Worm (Caenorhabditis elegans): Measurements from ENCODE around the gene cku-80.

Gene cku-80

DNA sequence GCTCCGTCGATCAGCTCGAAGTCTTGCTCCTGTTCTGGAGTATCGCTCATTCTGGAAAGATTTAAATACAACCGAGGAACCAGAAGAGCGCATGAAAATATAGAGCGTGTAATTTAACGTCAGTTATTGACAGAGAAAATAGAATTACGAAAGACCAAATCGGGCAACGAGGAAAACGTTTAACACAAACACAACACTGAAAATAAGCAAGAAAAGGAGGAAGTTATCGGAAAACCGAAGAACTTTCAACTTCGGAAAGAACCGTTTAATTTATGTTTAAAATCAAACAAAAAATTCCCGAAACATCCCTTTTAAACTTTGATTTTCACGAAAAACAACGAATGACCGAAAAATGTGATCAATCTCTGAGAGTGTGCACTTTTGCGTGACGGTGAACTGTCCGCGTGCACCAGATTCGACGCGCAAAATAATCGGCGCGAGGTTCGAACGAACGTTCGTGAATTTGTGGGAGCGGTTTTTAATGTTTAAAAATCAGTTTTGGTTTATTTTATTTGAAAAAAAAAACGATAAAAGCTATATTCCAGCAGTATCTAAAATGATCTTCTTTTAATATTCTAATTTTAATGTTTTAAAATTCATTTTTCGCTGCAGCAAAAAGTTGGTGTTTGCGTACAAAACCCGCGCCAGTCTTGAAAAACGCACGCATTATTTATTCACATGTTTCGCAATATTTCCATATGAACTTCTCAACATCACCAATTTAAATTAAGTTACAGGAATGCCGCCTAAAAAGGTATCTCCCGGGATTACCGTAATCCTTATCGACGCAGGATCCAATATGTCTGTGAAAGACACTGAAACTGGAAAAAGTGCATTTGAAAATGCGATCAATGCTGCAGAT lies at the start of gene cku-80, which contains the start of gene R07E5.7:
Gene cku-80 (plus strand): TSS at position 732 of the 862 bp plus-strand sequence.
Gene R07E5.7 (minus strand): TSS at position 51 of the 862 bp plus-strand sequence.
- no peak for TF ChIP-seq dox-1 (GFP tag; IDR thresholded peaks at IDR 0.05)
- peak; percentile 0 for TF ChIP-seq ZK185.1 (tag; optimal IDR thresholded peaks at IDR 0.05; ENCODE audit: poor library complexity, severe bottlenecking)
- TF ChIP-seq ceh-27 (GFP tag; optimal IDR thresholded peaks at IDR 0.05) = peak; percentile 23
- TF ChIP-seq lsl-1 (GFP tag; optimal IDR thresholded peaks at IDR 0.05) = peak; percentile 45
- peak; percentile 11; the same call in 1 of the 2 replicates for TF ChIP-seq ekl-4 (GFP tag; IDR thresholded peaks at IDR 0.05)
- TF ChIP-seq lin-40 (tag; optimal IDR thresholded peaks at IDR 0.05) = peak; percentile 28
- TF ChIP-seq tbp1 (GFP tag; optimal IDR thresholded peaks at IDR 0.05) = peak; percentile 43
- TF ChIP-seq F23B12.7 (tag; optimal IDR thresholded peaks at IDR 0.05; ENCODE audit: insufficient read depth) = peak; percentile 70
- peak; percentile 46; the same call in 1 of the 2 replicates for TF ChIP-seq pbrm-1 (GFP tag; IDR thresholded peaks at IDR 0.05)
- peak; percentile 62; the same call in 1 of the 2 replicates for TF ChIP-seq madf-6 (GFP tag; IDR thresholded peaks at IDR 0.05)
- no peak for TF ChIP-seq let-526 (GFP tag; IDR thresholded peaks at IDR 0.05)
- peak; percentile 27 for TF ChIP-seq tlf-1 (GFP tag; optimal IDR thresholded peaks at IDR 0.05)
- peak; percentile 59 for TF ChIP-seq mcd-1 (GFP tag; IDR thresholded peaks at IDR 0.05)
- TF ChIP-seq ztf-6 (GFP tag; IDR thresholded peaks at IDR 0.05) = no peak
- no peak for TF ChIP-seq hlh-12 (tag; optimal IDR thresholded peaks at IDR 0.05)
- TF ChIP-seq K12H6.12 (tag; optimal IDR thresholded peaks at IDR 0.05) = peak; percentile 33
- TF ChIP-seq cebp-1 (GFP tag; IDR thresholded peaks at IDR 0.05) = peak; percentile 71
- TF ChIP-seq cebp-1 (tag; optimal IDR thresholded peaks at IDR 0.05) = peak; percentile 94
- TF ChIP-seq attf-3 (GFP tag; conservative IDR thresholded peaks at IDR 0.05) = no peak
- TF ChIP-seq F52B5.7 (tag; optimal IDR thresholded peaks at IDR 0.05) = no peak
- TF ChIP-seq lin-35 (GFP tag; optimal IDR thresholded peaks at IDR 0.05) = peak in 1 of 3 experiments; percentile 62
- TF ChIP-seq let-607 (tag; optimal IDR thresholded peaks at IDR 0.05) = peak in 1 of 2 experiments; percentile 6
- TF ChIP-seq snpc-3.4 (tag; optimal IDR thresholded peaks at IDR 0.05) = peak; percentile 60
- peak; percentile 79 for TF ChIP-seq attf-5 (GFP tag; optimal IDR thresholded peaks at IDR 0.05)
- TF ChIP-seq snpc-4 (GFP tag; optimal IDR thresholded peaks at IDR 0.05) = no peak
- peak; percentile 4 to 77 (median 53) for TF ChIP-seq snpc-4 (tag; optimal IDR thresholded peaks at IDR 0.05)
- TF ChIP-seq madf-8 (GFP tag; conservative IDR thresholded peaks at IDR 0.05) = peak; percentile 23; the same call in 1 of the 2 replicates
- peak; percentile 79 for TF ChIP-seq lin-54 (GFP tag; optimal IDR thresholded peaks at IDR 0.05)
- no peak for TF ChIP-seq mes-4 (tag; optimal IDR thresholded peaks at IDR 0.05)
- TF ChIP-seq ceh-100 (GFP tag; IDR thresholded peaks at IDR 0.05) = no peak
- TF ChIP-seq dpl-1 (GFP tag; optimal IDR thresholded peaks at IDR 0.05) = peak; percentile 72
- TF ChIP-seq snpc-1.1 (tag; optimal IDR thresholded peaks at IDR 0.05; ENCODE audit: insufficient read depth) = peak; percentile 33
- TF ChIP-seq F33H1.4 (GFP tag; IDR thresholded peaks at IDR 0.05) = peak; percentile 45
- peak; percentile 69 for TF ChIP-seq efl-1 (GFP tag; optimal IDR thresholded peaks at IDR 0.05)
- TF ChIP-seq hmg-1.2 (GFP tag; IDR thresholded peaks at IDR 0.05) = peak; percentile 39

DNA sequence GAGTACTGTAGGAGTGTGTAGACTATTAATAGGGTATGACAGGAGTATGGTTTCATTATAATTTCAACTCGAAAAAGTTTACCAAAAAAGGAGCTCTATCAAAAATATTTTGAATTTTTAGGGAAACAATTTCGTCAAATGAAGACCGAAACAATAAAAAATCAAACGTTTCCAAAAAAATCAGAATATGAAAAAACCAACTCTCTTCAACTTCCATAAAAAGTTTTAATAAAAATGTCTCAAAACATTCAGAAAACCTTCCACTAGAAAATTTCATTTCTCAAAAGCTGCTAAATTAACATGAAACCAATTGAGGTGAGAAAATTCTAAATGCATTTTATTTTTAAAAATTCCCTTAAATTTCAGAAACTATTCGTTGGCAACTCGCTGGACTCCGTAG lies 49.1 kb upstream of the cku-80 start, which contains the start of gene ckb-3:
Gene ckb-3 (plus strand): TSS at position 301 of the 400 bp plus-strand sequence.
- no peak for TF ChIP-seq hrde-1 (tag; optimal IDR thresholded peaks at IDR 0.05; ENCODE audit: borderline replicate concordance)
- TF ChIP-seq ztf-6 (GFP tag; IDR thresholded peaks at IDR 0.05) = no peak
- TF ChIP-seq nhr-80 (tag; optimal IDR thresholded peaks at IDR 0.05) = no peak
- no peak for TF ChIP-seq nhr-27 (tag; optimal IDR thresholded peaks at IDR 0.05)
- TF ChIP-seq egl-44 (GFP tag; IDR thresholded peaks at IDR 0.05) = no peak
- no peak for TF ChIP-seq mes-4 (tag; optimal IDR thresholded peaks at IDR 0.05)
- TF ChIP-seq ZK185.1 (tag; optimal IDR thresholded peaks at IDR 0.05; ENCODE audit: poor library complexity, severe bottlenecking) = no peak
- TF ChIP-seq madf-8 (GFP tag; conservative IDR thresholded peaks at IDR 0.05) = no peak
- no peak for TF ChIP-seq akir-1 (GFP tag; optimal IDR thresholded peaks at IDR 0.05)
- no peak for TF ChIP-seq chd-7 (tag; optimal IDR thresholded peaks at IDR 0.05)
- TF ChIP-seq fkh-3 (tag; optimal IDR thresholded peaks at IDR 0.05) = no peak
- no peak for TF ChIP-seq let-607 (tag; optimal IDR thresholded peaks at IDR 0.05)
- TF ChIP-seq attf-6 (GFP tag; IDR thresholded peaks at IDR 0.05) = no peak
- no peak for TF ChIP-seq B0336.3 (GFP tag; IDR thresholded peaks at IDR 0.05)
- TF ChIP-seq ceh-40 (GFP tag; IDR thresholded peaks at IDR 0.05) = no peak
- no peak for TF ChIP-seq attf-5 (GFP tag; optimal IDR thresholded peaks at IDR 0.05)
- TF ChIP-seq Y53F4B.3 (GFP tag; IDR thresholded peaks at IDR 0.05) = no peak

All from whole organism, young adult.